Worm (Caenorhabditis elegans): Measurements from ENCODE around the gene cyp-34A6.

The cyp-34A6 gene

DNA sequence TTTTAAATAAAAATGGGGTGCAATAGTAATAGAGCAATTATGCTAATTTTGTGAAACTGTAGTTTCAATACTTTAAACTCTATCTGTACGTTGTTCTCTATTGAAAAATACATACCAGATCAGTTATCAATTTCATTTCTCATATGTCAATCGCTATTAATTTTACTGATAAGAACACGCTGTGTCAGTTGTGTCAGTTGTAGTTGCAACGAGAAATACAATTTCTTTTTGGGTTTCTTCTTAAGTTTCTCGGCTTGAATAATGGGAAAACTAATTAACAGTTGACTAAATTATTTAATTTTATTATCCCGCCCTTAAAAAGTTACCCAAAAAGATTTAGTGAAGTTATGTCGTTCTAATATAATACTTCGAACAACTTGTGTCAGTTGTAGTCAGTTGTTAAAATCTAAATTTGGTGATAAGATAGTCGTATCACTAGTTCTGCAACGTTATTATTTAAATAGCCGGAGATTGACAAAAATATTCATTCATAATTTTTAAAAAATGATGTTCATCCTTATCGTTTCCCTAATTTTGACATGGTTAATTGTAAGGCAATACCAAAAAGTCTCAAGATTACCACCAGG, 25.1 kb downstream of the cyp-34A6 start, which contains the start of gene cyp-35A5:
Gene cyp-35A5 (plus strand): TSS at position 435 of the 587 bp plus-strand sequence.
- TF ChIP-seq tbx-11 (GFP tag; IDR thresholded peaks at IDR 0.05) (no peak), pes-1 (GFP tag; IDR thresholded peaks at IDR 0.05) (no peak), B0310.2 (tag; optimal IDR thresholded peaks at IDR 0.05) (no peak), ceh-13 (GFP tag; optimal IDR thresholded peaks at IDR 0.05) (no peak), ama-1 (optimal IDR thresholded peaks at IDR 0.05) (no peak), sea-1 (GFP tag; conservative IDR thresholded peaks at IDR 0.05) (no peak)

DNA sequence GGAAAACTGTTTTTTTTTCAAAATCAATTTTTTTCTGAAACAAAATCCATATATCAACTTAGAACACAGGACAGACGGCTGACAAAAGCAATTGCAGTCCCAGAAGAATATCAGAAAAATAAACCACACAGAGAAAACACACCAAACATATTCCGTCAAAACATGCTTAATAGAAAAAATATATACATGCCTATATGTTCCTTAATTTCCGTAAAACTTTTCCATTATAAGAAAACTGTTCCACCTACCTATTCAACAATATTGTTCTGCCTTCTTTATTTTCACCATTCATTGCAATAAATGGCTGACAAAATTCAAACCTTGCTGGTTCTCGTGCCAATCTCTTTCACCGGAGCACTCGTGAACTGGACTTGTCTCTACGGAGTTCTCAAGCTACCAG, 29.8 kb downstream of the cyp-34A6 start, which contains the start of gene srx-63:
Gene srx-63 (plus strand): TSS at position 301 of the 400 bp plus-strand sequence.
- no peak for TF ChIP-seq B0310.2 (tag; optimal IDR thresholded peaks at IDR 0.05)
- no peak for TF ChIP-seq sea-1 (GFP tag; conservative IDR thresholded peaks at IDR 0.05)
- no peak for TF ChIP-seq ama-1 (optimal IDR thresholded peaks at IDR 0.05)
- TF ChIP-seq ets-7 (tag; optimal IDR thresholded peaks at IDR 0.05), result no peak
- no peak for TF ChIP-seq pes-1 (GFP tag; IDR thresholded peaks at IDR 0.05)
- no peak for TF ChIP-seq hnd-1 (tag; optimal IDR thresholded peaks at IDR 0.05)
- TF ChIP-seq tbx-37 (GFP tag; conservative IDR thresholded peaks at IDR 0.05), result no peak
- TF ChIP-seq ceh-13 (GFP tag; optimal IDR thresholded peaks at IDR 0.05), result no peak

DNA sequence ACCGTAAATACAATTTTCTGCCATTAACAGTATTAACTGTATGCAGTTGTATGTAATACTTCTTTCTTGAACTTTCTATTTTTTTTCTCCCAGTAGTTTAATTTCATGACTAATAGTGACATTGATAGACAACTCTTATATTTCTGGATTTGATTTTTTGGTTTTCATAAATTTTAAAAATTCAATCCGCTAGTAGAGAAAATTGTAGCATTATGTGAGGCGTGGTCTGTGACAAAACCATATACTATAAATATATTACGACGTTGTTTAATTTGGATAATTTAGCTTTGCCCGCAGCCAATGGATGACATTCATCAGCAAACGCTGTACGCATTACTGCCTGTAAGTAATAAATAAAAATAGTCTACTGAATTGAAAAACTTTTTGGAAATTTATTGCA, 32.0 kb downstream of the cyp-34A6 start, which contains the start of gene srx-64:
Gene srx-64 (plus strand): TSS at position 301 of the 400 bp plus-strand sequence.
- no peak for TF ChIP-seq ets-7 (tag; optimal IDR thresholded peaks at IDR 0.05)
- no peak for TF ChIP-seq sea-1 (GFP tag; conservative IDR thresholded peaks at IDR 0.05)
- no peak for TF ChIP-seq ceh-36 (tag; optimal IDR thresholded peaks at IDR 0.05)
- no peak for TF ChIP-seq scrt-1 (GFP tag; IDR thresholded peaks at IDR 0.05)
- TF ChIP-seq ama-1 (optimal IDR thresholded peaks at IDR 0.05), result no peak
- no peak for TF ChIP-seq hnd-1 (tag; optimal IDR thresholded peaks at IDR 0.05)
- no peak for TF ChIP-seq flt-1 (GFP tag; IDR thresholded peaks at IDR 0.05)
- no peak for TF ChIP-seq B0310.2 (tag; optimal IDR thresholded peaks at IDR 0.05)
- no peak for TF ChIP-seq F13C5.2 (tag; optimal IDR thresholded peaks at IDR 0.05)
- no peak for TF ChIP-seq aly-1 (tag; optimal IDR thresholded peaks at IDR 0.05)
- no peak for TF ChIP-seq tbx-37 (GFP tag; conservative IDR thresholded peaks at IDR 0.05)
- TF ChIP-seq hmbx-1 (tag; optimal IDR thresholded peaks at IDR 0.05), result no peak
- no peak for TF ChIP-seq pes-1 (GFP tag; IDR thresholded peaks at IDR 0.05)
- no peak for TF ChIP-seq tbx-11 (GFP tag; IDR thresholded peaks at IDR 0.05)
- no peak for TF ChIP-seq hmg-4 (GFP tag; optimal IDR thresholded peaks at IDR 0.05)
- TF ChIP-seq ceh-13 (GFP tag; optimal IDR thresholded peaks at IDR 0.05), result no peak
- no peak for TF ChIP-seq tra-4 (tag; optimal IDR thresholded peaks at IDR 0.05)

DNA sequence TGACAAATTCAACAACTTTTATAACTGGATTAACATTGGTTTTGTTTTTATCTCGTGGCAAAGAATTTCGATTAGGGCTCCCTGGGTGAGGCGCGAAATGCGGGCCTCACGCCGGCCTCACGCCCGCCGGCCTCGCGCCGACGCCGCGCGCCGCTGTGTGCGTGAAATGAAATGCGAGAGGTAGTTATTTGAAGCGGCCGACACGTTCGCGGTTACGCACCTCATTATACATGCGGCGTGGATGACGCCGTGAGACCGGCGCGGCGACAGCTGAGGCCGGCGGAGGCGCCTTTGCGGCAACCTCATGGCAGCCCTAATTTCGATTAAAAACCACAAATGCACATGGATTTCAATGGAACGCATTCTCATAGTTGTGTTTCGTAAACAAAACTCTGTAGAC, 33.6 kb downstream of the cyp-34A6 start:
- TF ChIP-seq F13C5.2 (tag; optimal IDR thresholded peaks at IDR 0.05), result no peak

DNA sequence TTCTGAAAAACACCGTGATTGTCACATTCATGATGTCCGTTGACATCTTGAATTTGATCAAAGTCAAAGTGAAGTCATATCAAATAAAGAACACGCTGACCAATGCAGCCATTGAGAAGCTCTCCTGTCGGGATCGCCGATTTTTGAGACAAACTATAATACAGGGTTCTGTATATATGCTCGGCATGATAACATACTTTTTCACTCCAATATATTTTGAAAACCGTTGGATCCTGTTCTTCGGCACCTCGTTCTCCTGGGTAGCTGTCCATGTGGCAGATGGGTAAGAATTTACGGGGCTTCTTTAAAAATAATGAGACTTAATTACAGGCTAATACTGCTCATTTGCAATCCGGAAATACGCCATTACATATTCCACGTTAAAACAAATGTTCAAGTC, 38.6 kb downstream of the cyp-34A6 start:
- TF ChIP-seq hmg-4 (GFP tag; optimal IDR thresholded peaks at IDR 0.05) (no peak), hmbx-1 (tag; optimal IDR thresholded peaks at IDR 0.05) (no peak), ceh-13 (GFP tag; optimal IDR thresholded peaks at IDR 0.05) (no peak), ets-7 (tag; optimal IDR thresholded peaks at IDR 0.05) (no peak), pes-1 (GFP tag; IDR thresholded peaks at IDR 0.05) (no peak), tra-4 (tag; optimal IDR thresholded peaks at IDR 0.05) (no peak), B0310.2 (tag; optimal IDR thresholded peaks at IDR 0.05) (no peak), tbx-11 (GFP tag; IDR thresholded peaks at IDR 0.05) (no peak), hnd-1 (tag; optimal IDR thresholded peaks at IDR 0.05) (no peak), tbx-37 (GFP tag; conservative IDR thresholded peaks at IDR 0.05) (no peak), scrt-1 (GFP tag; IDR thresholded peaks at IDR 0.05) (no peak), aly-1 (tag; optimal IDR thresholded peaks at IDR 0.05) (no peak), ceh-36 (tag; optimal IDR thresholded peaks at IDR 0.05) (no peak), ama-1 (optimal IDR thresholded peaks at IDR 0.05) (no peak), sea-1 (GFP tag; conservative IDR thresholded peaks at IDR 0.05) (no peak), F13C5.2 (tag; optimal IDR thresholded peaks at IDR 0.05) (no peak), flt-1 (GFP tag; IDR thresholded peaks at IDR 0.05) (no peak)

DNA sequence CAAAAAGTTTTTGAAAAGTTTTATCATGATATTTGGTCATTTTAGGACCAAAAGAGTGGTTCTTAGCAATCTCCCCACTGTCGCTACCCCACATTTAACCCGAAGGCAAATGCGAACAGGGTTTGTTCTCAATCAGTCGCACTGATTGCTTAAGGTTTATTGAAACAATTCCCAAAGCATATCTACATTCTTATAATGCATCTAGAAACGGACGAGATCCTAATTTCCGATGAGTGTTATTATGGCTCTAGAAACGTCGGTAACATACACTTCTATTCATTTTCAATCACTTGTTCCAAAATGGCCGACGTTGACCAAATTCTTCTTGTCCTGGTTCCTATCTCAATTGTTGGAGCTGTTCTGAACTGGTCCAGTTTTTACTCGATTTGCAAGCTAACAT, 39.5 kb downstream of the cyp-34A6 start, which contains the start of gene srx-65:
Gene srx-65 (plus strand): TSS at position 301 of the 400 bp plus-strand sequence.
- TF ChIP-seq tbx-37 (GFP tag; conservative IDR thresholded peaks at IDR 0.05) (no peak), B0310.2 (tag; optimal IDR thresholded peaks at IDR 0.05) (no peak), ama-1 (optimal IDR thresholded peaks at IDR 0.05) (no peak), hmg-4 (GFP tag; optimal IDR thresholded peaks at IDR 0.05) (no peak)

DNA sequence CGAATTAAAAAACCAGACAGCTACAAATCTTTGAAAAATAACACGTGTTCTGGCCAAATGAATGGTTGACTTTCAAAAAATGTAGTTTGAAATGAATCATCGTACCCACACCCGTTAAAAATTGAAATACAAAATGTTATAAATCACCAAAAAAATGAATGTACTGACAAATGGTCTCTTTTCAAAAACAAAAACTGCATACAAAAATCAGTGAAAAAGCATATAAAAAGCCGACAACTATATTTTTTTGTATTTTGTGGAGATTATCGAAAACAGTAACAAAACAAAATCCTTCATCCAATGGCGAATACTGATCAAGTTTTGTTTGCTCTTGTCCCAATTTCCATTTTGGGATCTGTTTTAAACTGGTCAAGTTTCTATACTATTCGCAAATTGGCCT, 41.8 kb downstream of the cyp-34A6 start, which contains the start of gene srx-66:
Gene srx-66 (plus strand): TSS at position 301 of the 400 bp plus-strand sequence.
- TF ChIP-seq B0310.2 (tag; optimal IDR thresholded peaks at IDR 0.05) (no peak), hmg-4 (GFP tag; optimal IDR thresholded peaks at IDR 0.05) (no peak), scrt-1 (GFP tag; IDR thresholded peaks at IDR 0.05) (no peak), ceh-13 (GFP tag; optimal IDR thresholded peaks at IDR 0.05) (no peak), ceh-36 (tag; optimal IDR thresholded peaks at IDR 0.05) (no peak), tbx-37 (GFP tag; conservative IDR thresholded peaks at IDR 0.05) (no peak), hmbx-1 (tag; optimal IDR thresholded peaks at IDR 0.05) (no peak), F13C5.2 (tag; optimal IDR thresholded peaks at IDR 0.05) (no peak), flt-1 (GFP tag; IDR thresholded peaks at IDR 0.05) (no peak), hnd-1 (tag; optimal IDR thresholded peaks at IDR 0.05) (no peak), ama-1 (optimal IDR thresholded peaks at IDR 0.05) (no peak), aly-1 (tag; optimal IDR thresholded peaks at IDR 0.05) (no peak), tbx-11 (GFP tag; IDR thresholded peaks at IDR 0.05) (no peak)

DNA sequence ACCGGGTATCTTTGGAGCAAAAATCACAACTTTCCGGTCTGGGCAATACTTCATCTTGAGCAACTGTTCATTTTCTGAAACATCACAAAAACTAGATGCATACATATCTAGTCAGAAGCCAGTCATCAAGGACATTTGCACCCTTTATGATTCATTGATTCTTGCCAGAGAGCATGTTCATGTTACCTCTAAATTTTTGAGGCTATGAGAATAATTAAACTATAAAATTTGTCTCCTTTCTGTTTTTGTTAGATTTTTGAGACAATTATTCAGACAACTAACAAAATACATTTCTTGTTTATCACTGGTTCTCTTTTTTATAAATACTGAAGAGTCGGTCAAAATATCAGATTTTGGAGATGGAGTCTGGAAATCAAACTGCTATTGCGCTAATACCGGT, 44.7 kb downstream of the cyp-34A6 start, which contains the start of gene srx-67:
Gene srx-67 (plus strand): TSS at position 301 of the 400 bp plus-strand sequence.
- TF ChIP-seq hmg-4 (GFP tag; optimal IDR thresholded peaks at IDR 0.05) (no peak), ama-1 (optimal IDR thresholded peaks at IDR 0.05) (no peak), tbx-37 (GFP tag; conservative IDR thresholded peaks at IDR 0.05) (no peak), tra-4 (tag; optimal IDR thresholded peaks at IDR 0.05) (no peak), sea-1 (GFP tag; conservative IDR thresholded peaks at IDR 0.05) (no peak), scrt-1 (GFP tag; IDR thresholded peaks at IDR 0.05) (no peak), aly-1 (tag; optimal IDR thresholded peaks at IDR 0.05) (no peak)

Data from whole organism, early embryonic.